Fruit fly (Drosophila melanogaster): ENCODE results near the gene CG14864.
A peak's percentile ranks its signal among the peaks of the same experiment; 100 is the strongest.

- TF ChIP-seq Crg-1 (GFP tag; optimal IDR thresholded peaks at IDR 0.05): no peak
- TF ChIP-seq Clk (GFP tag; optimal IDR thresholded peaks at IDR 0.05): no peak
- no peak for TF ChIP-seq Mnt (GFP tag; optimal IDR thresholded peaks at IDR 0.05)
- TF ChIP-seq ovo (GFP tag; optimal IDR thresholded peaks at IDR 0.05): no peak
- TF ChIP-seq CG7045 (GFP tag; optimal IDR thresholded peaks at IDR 0.05): no peak
- peak; percentile 1 for TF ChIP-seq CG11617 (GFP tag; optimal IDR thresholded peaks at IDR 0.05)
- no peak for TF ChIP-seq CG7101 (tag; optimal IDR thresholded peaks at IDR 0.05)
- no peak for TF ChIP-seq cnc (optimal IDR thresholded peaks at IDR 0.05)
- TF ChIP-seq CG12768 (GFP tag; optimal IDR thresholded peaks at IDR 0.05): no peak
Measured at dm6 chr3R:15293005-15293877, 24.9 kb upstream of the CG14864 start.
